Worm (Caenorhabditis elegans): Measurements from ENCODE around the gene F19B10.4.

Gene F19B10.4

ce11 chrII:3664470-3664869 lies 4.6 kb downstream of the F19B10.4 start, which contains the start of gene F19B10.3:
Gene F19B10.3, plus strand, starts transcription at chrII:3664770.
- TF ChIP-seq mab-9 (GFP tag; IDR thresholded peaks at IDR 0.05), result no peak
- no peak for TF ChIP-seq efl-1 (optimal IDR thresholded peaks at IDR 0.05)
- TF ChIP-seq efl-1 (GFP tag; optimal IDR thresholded peaks at IDR 0.05 in 1 of 2), result peak in 1 of 2 experiments; percentile 29

ce11 chrII:3665181-3665580 lies 5.3 kb downstream of the F19B10.4 start:
- TF ChIP-seq elt-2 (tag; optimal IDR thresholded peaks at IDR 0.05) (no peak), unc-62 (GFP tag; optimal IDR thresholded peaks at IDR 0.05) (no peak), fkh-4 (tag; optimal IDR thresholded peaks at IDR 0.05; ENCODE audit: borderline replicate concordance) (no peak), ztf-11 (tag; optimal IDR thresholded peaks at IDR 0.05) (no peak), nhr-85 (tag) (no peak), ceh-88 (GFP tag; IDR thresholded peaks at IDR 0.05) (no peak)

ce11 chrII:3669315-3669714 lies 9.4 kb downstream of the F19B10.4 start, which contains the start of gene srx-97:
Gene srx-97, minus strand, starts transcription at chrII:3669415.
- TF ChIP-seq mdl-1 (tag; optimal IDR thresholded peaks at IDR 0.05) (no peak), mef-2 (tag; optimal IDR thresholded peaks at IDR 0.05) (no peak), nhr-76 (tag; optimal IDR thresholded peaks at IDR 0.05) (no peak), ceh-88 (GFP tag; IDR thresholded peaks at IDR 0.05) (no peak), aha-1 (tag; optimal IDR thresholded peaks at IDR 0.05) (no peak), hlh-17 (GFP tag; optimal IDR thresholded peaks at IDR 0.05; ENCODE audit: borderline replicate concordance) (no peak), vab-15 (tag; optimal IDR thresholded peaks at IDR 0.05) (no peak), unc-130 (tag; optimal IDR thresholded peaks at IDR 0.05) (no peak), pag-3 (tag; optimal IDR thresholded peaks at IDR 0.05; ENCODE audit: borderline replicate concordance, insufficient read depth) (no peak), nhr-90 (tag; optimal IDR thresholded peaks at IDR 0.05; ENCODE audit: poor library complexity) (no peak), ztf-4 (tag; optimal IDR thresholded peaks at IDR 0.05) (no peak)

ce11 chrII:3670956-3671355 lies 11.1 kb downstream of the F19B10.4 start, which contains the start of gene srx-98:
Gene srx-98, minus strand, starts transcription at chrII:3671056.
- TF ChIP-seq nhr-19 (GFP tag; conservative IDR thresholded peaks at IDR 0.05) (no peak), pag-3 (tag; optimal IDR thresholded peaks at IDR 0.05; ENCODE audit: borderline replicate concordance, insufficient read depth) (no peak), egl-27 (tag; optimal IDR thresholded peaks at IDR 0.05) (no peak), sup-37 (GFP tag; optimal IDR thresholded peaks at IDR 0.05) (no peak), nhr-12 (tag; optimal IDR thresholded peaks at IDR 0.05) (no peak), tbx-2 (tag; optimal IDR thresholded peaks at IDR 0.05) (no peak), alr-1 (tag; optimal IDR thresholded peaks at IDR 0.05; ENCODE audit: borderline replicate concordance) (no peak), unc-30 (tag; optimal IDR thresholded peaks at IDR 0.05) (no peak), unc-98 (GFP tag; IDR thresholded peaks at IDR 0.05) (no peak), jun-1 (tag; optimal IDR thresholded peaks at IDR 0.05) (no peak), lsy-2 (tag; optimal IDR thresholded peaks at IDR 0.05) (no peak), mdl-1 (tag; optimal IDR thresholded peaks at IDR 0.05) (no peak)

- no peak for TF ChIP-seq mdl-1 (tag; optimal IDR thresholded peaks at IDR 0.05)
- no peak for TF ChIP-seq xbp-1 (tag; optimal IDR thresholded peaks at IDR 0.05)
- TF ChIP-seq C16A3.4 (tag; optimal IDR thresholded peaks at IDR 0.05), result no peak
- no peak for TF ChIP-seq mef-2 (tag; optimal IDR thresholded peaks at IDR 0.05)
- TF ChIP-seq nhr-47 (tag; optimal IDR thresholded peaks at IDR 0.05), result no peak
- no peak for TF ChIP-seq ztf-11 (tag; optimal IDR thresholded peaks at IDR 0.05)
- no peak for TF ChIP-seq aha-1 (tag; optimal IDR thresholded peaks at IDR 0.05)
- TF ChIP-seq tlp-1 (tag; optimal IDR thresholded peaks at IDR 0.05), result no peak
- TF ChIP-seq sup-37 (GFP tag; optimal IDR thresholded peaks at IDR 0.05), result no peak
- TF ChIP-seq elt-2 (tag; optimal IDR thresholded peaks at IDR 0.05), result no peak
- TF ChIP-seq fkh-8 (tag; optimal IDR thresholded peaks at IDR 0.05), result no peak
- TF ChIP-seq pag-3 (tag; optimal IDR thresholded peaks at IDR 0.05; ENCODE audit: borderline replicate concordance, insufficient read depth), result no peak
- TF ChIP-seq fkh-4 (tag; optimal IDR thresholded peaks at IDR 0.05; ENCODE audit: borderline replicate concordance), result no peak
- TF ChIP-seq skn-1 (tag; optimal IDR thresholded peaks at IDR 0.05), result no peak
- no peak for TF ChIP-seq nhr-237 (tag; optimal IDR thresholded peaks at IDR 0.05)
- no peak for TF ChIP-seq Y116A8C.19 (tag; optimal IDR thresholded peaks at IDR 0.05; ENCODE audit: borderline replicate concordance)
- no peak for TF ChIP-seq unc-62 (GFP tag; optimal IDR thresholded peaks at IDR 0.05)
These were observed 13.6 kb downstream of the F19B10.4 start, which contains the start of gene sea-1 for ce11 chrII:3673493-3673892. Gene sea-1, minus strand, starts transcription at chrII:3673593.
